Worm (Caenorhabditis elegans) whole organism, L1 larva: ENCODE data around the gene F40F8.12.

Source experiments
- dpl-1 ChIP-seq, 3 experiments: fragments of 150-350 bp in 2 of 3; sonication (generic microtip) in 1 of 3; optimal IDR thresholded peaks; 2 replicates each; lab custom pipeline; 2014 to 2017; ENCODE audit warnings: missing biosample characterization in 3 of 3, missing genetic modification characterization in 3 of 3, missing genetic modification reagents in 3 of 3
- fkh-10 ChIP-seq: sonication (generic microtip); optimal IDR thresholded peaks from 2 replicates; lab custom pipeline; 2017; ENCODE audit warnings: missing biosample characterization, missing genetic modification reagents, missing genetic modification characterization
- lin-39 ChIP-seq: fragments of 150-350 bp; optimal IDR thresholded peaks from 2 replicates; lab custom pipeline; 2014; ENCODE audit warnings: missing biosample characterization, missing genetic modification reagents, missing genetic modification characterization
- lir-3 ChIP-seq: sonication (generic microtip); optimal IDR thresholded peaks from 2 replicates; lab custom pipeline; 2016; ENCODE audit warnings: mild to moderate bottlenecking, missing genetic modification characterization, moderate library complexity, missing compliant biosample characterization; ENCODE audit not compliant: poor library complexity
- lsy-2 ChIP-seq, 2 experiments: fragments of 150-350 bp; optimal IDR thresholded peaks; 2 replicates each; lab custom pipeline; 2014; ENCODE audit warnings: missing biosample characterization in 2 of 2, missing genetic modification characterization in 2 of 2
- mdl-1 ChIP-seq, 2 experiments: fragments of 150-350 bp; optimal IDR thresholded peaks; 2 replicates each; lab custom pipeline; 2014 to 2017; ENCODE audit warnings: missing biosample characterization in 2 of 2, missing genetic modification characterization in 2 of 2, inconsistent platforms in 1 of 2
- mep-1 ChIP-seq: fragments of 150-350 bp; optimal IDR thresholded peaks from 2 replicates; lab custom pipeline; 2014; ENCODE audit warnings: missing biosample characterization, missing genetic modification characterization
- rnt-1 ChIP-seq: sonication (generic microtip); optimal IDR thresholded peaks from 2 replicates; lab custom pipeline; 2016; ENCODE audit warnings: mild to moderate bottlenecking, missing genetic modification characterization, moderate library complexity, missing compliant biosample characterization
- skn-1 ChIP-seq: fragments of 150-350 bp; optimal IDR thresholded peaks from 2 replicates; lab custom pipeline; 2014; ENCODE audit warnings: missing biosample characterization, missing genetic modification characterization
- xbp-1 ChIP-seq: sonication (generic microtip); optimal IDR thresholded peaks from 2 replicates; lab custom pipeline; 2016; ENCODE audit warnings: missing genetic modification characterization, missing compliant biosample characterization

ce11 chrII:11097154-11097887, 32.3 kb upstream of the F40F8.12 start, which contains the start of the genes rpl-36.A and nuo-1:
- TF ChIP-seq dpl-1 (GFP tag; optimal IDR thresholded peaks at IDR 0.05; lab: Kevin White, UChicago), result peak; percentile 80 to 86 (median 84)
- TF ChIP-seq fkh-10 (GFP tag; lab: Kevin White, UChicago), result peak; percentile 25
- peak; percentile 79 for TF ChIP-seq xbp-1 (tag; lab: Kevin White, UChicago)
- TF ChIP-seq mdl-1 (tag; optimal IDR thresholded peaks at IDR 0.05; lab: Kevin White, UChicago), result peak in 1 of 2 experiments; percentile 79
- peak; percentile 84 for TF ChIP-seq skn-1 (tag; lab: Kevin White, UChicago)
- TF ChIP-seq lsy-2 (tag; optimal IDR thresholded peaks at IDR 0.05; lab: Kevin White, UChicago), result peak; percentile 98 to 99
- TF ChIP-seq lir-3 (tag; lab: Kevin White, UChicago), result peak; percentile 51
- TF ChIP-seq rnt-1 (tag; lab: Kevin White, UChicago), result peak; percentile 84
- TF ChIP-seq lin-39 (tag; lab: Kevin White, UChicago), result peak; percentile 13
- TF ChIP-seq mep-1 (tag; lab: Kevin White, UChicago), result peak; percentile 89
